Worm (Caenorhabditis elegans) whole organism, L4 larva: ENCODE measurements around the gene aqp-7.

ENCODE experiments used
- F10B5.3 ChIP-seq: sonication (generic microtip); optimal IDR thresholded peaks from 2 replicates; lab custom pipeline; 2016; ENCODE audit warnings: mild to moderate bottlenecking, missing genetic modification characterization, missing compliant biosample characterization
- F26F4.8 ChIP-seq: fragments of 200-800 bp; sonication (Bioruptor generic); conservative IDR thresholded peaks from 2 replicates; pipeline ENCODE4 v1.3.6; 2022; ENCODE audit warnings: missing genetic modification characterization, missing compliant biosample characterization
- F44E2.7 ChIP-seq: fragments of 200-800 bp; sonication (Bioruptor generic); IDR thresholded peaks from 2 replicates; pipeline ENCODE4 v2.1.2; 2022; ENCODE audit warnings: missing genetic modification characterization, missing compliant biosample characterization
- F49E8.2 ChIP-seq: sonication (generic microtip); optimal IDR thresholded peaks from 2 replicates; lab custom pipeline; 2016; ENCODE audit warnings: missing compliant biosample characterization, mild to moderate bottlenecking, missing genetic modification characterization, borderline replicate concordance
- R02D3.7 ChIP-seq: fragments of 150-350 bp; sonication (generic microtip); optimal IDR thresholded peaks from 3 replicates; lab custom pipeline; 2014; ENCODE audit warnings: missing biosample characterization, missing genetic modification characterization
- Y75B8A.6 ChIP-seq: fragments of 200-800 bp; sonication (Bioruptor generic); IDR thresholded peaks from 2 replicates; pipeline ENCODE4 v1.3.6; 2022; ENCODE audit warnings: missing genetic modification reagents, missing genetic modification characterization, missing compliant biosample characterization
- ZK337.2 ChIP-seq: fragments of 200-800 bp; sonication (Bioruptor generic); IDR thresholded peaks from 2 replicates; pipeline ENCODE4 v1.3.6; 2022; ENCODE audit warnings: missing genetic modification reagents, missing genetic modification characterization, missing compliant biosample characterization
- ZK546.5 ChIP-seq, 2 experiments: sonication (generic microtip); optimal IDR thresholded peaks; 2 replicates each; lab custom pipeline; 2017; ENCODE audit warnings: missing biosample characterization in 2 of 2, missing genetic modification characterization in 2 of 2
- aha-1 ChIP-seq: fragments of 150-350 bp; peaks from one replicate; lab custom pipeline; 2014; ENCODE audit warnings: missing biosample characterization, missing genetic modification characterization
- aly-2 ChIP-seq: sonication (generic microtip); optimal IDR thresholded peaks from 2 replicates; lab custom pipeline; 2018; ENCODE audit warnings: missing biosample characterization, missing genetic modification characterization
- ces-1 ChIP-seq: fragments of 150-350 bp; sonication (generic microtip); optimal IDR thresholded peaks from 4 replicates; lab custom pipeline; 2014; ENCODE audit warnings: missing biosample characterization, missing genetic modification reagents, missing genetic modification characterization
- daf-12 ChIP-seq: fragments of 150-350 bp; optimal IDR thresholded peaks from 2 replicates; lab custom pipeline; 2014; ENCODE audit warnings: missing biosample characterization, missing genetic modification reagents, missing genetic modification characterization
- daf-16 ChIP-seq, 3 experiments: sonication (generic microtip); optimal IDR thresholded peaks; 2 replicates each; lab custom pipeline; 2016 to 2017; ENCODE audit warnings: missing genetic modification characterization in 3 of 3, missing genetic modification reagents in 3 of 3, mild to moderate bottlenecking in 2 of 3, missing compliant biosample characterization in 2 of 3, missing biosample characterization in 1 of 3, moderate library complexity in 1 of 3
- daf-8 ChIP-seq: fragments of 200-800 bp; sonication (Bioruptor generic); IDR thresholded peaks from 2 replicates; pipeline ENCODE4 v1.3.6; 2022; ENCODE audit warnings: missing genetic modification characterization, missing compliant biosample characterization
- dmd-6 ChIP-seq: fragments of 200-800 bp; sonication (Bioruptor generic); IDR thresholded peaks from 2 replicates; pipeline ENCODE4 v1.3.6; 2022; ENCODE audit warnings: missing genetic modification reagents, missing genetic modification characterization, missing compliant biosample characterization
- dmd-8 ChIP-seq: fragments of 200-800 bp; sonication (Bioruptor generic); IDR thresholded peaks from 2 replicates; pipeline ENCODE4 v1.3.6; 2022; ENCODE audit warnings: missing genetic modification characterization, missing compliant biosample characterization
- dmd-9 ChIP-seq: fragments of 200-800 bp; sonication (Bioruptor generic); IDR thresholded peaks from 2 replicates; pipeline ENCODE4 v1.3.6; 2022; ENCODE audit warnings: missing genetic modification reagents, missing genetic modification characterization, missing compliant biosample characterization
- dpl-1 ChIP-seq: fragments of 150-350 bp; optimal IDR thresholded peaks from 2 replicates; lab custom pipeline; 2014; ENCODE audit warnings: missing biosample characterization, missing genetic modification reagents, missing genetic modification characterization
- duxl-1 ChIP-seq: sonication (generic microtip); optimal IDR thresholded peaks from 2 replicates; lab custom pipeline; 2016; ENCODE audit warnings: mild to moderate bottlenecking, missing genetic modification characterization, moderate library complexity, missing compliant biosample characterization; ENCODE audit not compliant: poor library complexity
- fkh-10 ChIP-seq: fragments of 150-350 bp; optimal IDR thresholded peaks from 2 replicates; lab custom pipeline; 2014; ENCODE audit warnings: missing biosample characterization, missing genetic modification reagents, missing genetic modification characterization
- fos-1 ChIP-seq: fragments of 150-350 bp; optimal IDR thresholded peaks from 2 replicates; lab custom pipeline; 2014; ENCODE audit warnings: missing biosample characterization, missing genetic modification characterization
- gei-8 ChIP-seq: fragments of 200-800 bp; sonication (Bioruptor generic); optimal IDR thresholded peaks from 2 replicates; lab custom pipeline; 2018; ENCODE audit warnings: mild to moderate bottlenecking, missing genetic modification characterization, missing compliant biosample characterization
- hif-1 ChIP-seq, 2 experiments: sonication (generic microtip); optimal IDR thresholded peaks; 2 replicates each; lab custom pipeline; 2016 to 2017; ENCODE audit warnings: missing compliant biosample characterization in 2 of 2, missing genetic modification characterization in 2 of 2, missing genetic modification reagents in 2 of 2, missing genotype in 2 of 2, mild to moderate bottlenecking in 1 of 2
- hlh-11 ChIP-seq: fragments of 200-800 bp; sonication (Bioruptor generic); optimal IDR thresholded peaks from 2 replicates; lab custom pipeline; 2018; ENCODE audit warnings: mild to moderate bottlenecking, missing genetic modification characterization, missing compliant biosample characterization
- hmg-1.1 ChIP-seq: fragments of 200-800 bp; sonication (Bioruptor generic); IDR thresholded peaks from 2 replicates; pipeline ENCODE4 v1.3.6; 2022; ENCODE audit warnings: missing genetic modification reagents, missing genetic modification characterization, missing compliant biosample characterization
- jun-1 ChIP-seq: fragments of 150-350 bp; optimal IDR thresholded peaks from 2 replicates; lab custom pipeline; 2014; ENCODE audit warnings: missing biosample characterization, missing genetic modification reagents, missing genetic modification characterization
- lin-13 ChIP-seq: fragments of 150-350 bp; optimal IDR thresholded peaks from 2 replicates; lab custom pipeline; 2014; ENCODE audit warnings: missing biosample characterization, missing genetic modification reagents, missing genetic modification characterization
- lin-29 ChIP-seq: fragments of 200-800 bp; sonication (Bioruptor generic); IDR thresholded peaks from 2 replicates; pipeline ENCODE4 v1.3.6; 2022; ENCODE audit warnings: missing genetic modification reagents, missing genetic modification characterization, missing compliant biosample characterization
- madf-5 ChIP-seq, 2 experiments: fragments of 200-800 bp; sonication (Bioruptor generic); IDR thresholded peaks; 2 replicates each; pipeline ENCODE4 v1.3.6; 2022; ENCODE audit warnings: missing compliant biosample characterization in 2 of 2, missing genetic modification characterization in 2 of 2
- mdl-1 ChIP-seq, 2 experiments: fragments of 150-350 bp in 1 of 2; sonication (generic microtip) in 1 of 2; optimal IDR thresholded peaks; 2 replicates each; lab custom pipeline; 2014 to 2017; ENCODE audit warnings: missing biosample characterization in 2 of 2, missing genetic modification characterization in 2 of 2
- mep-1 ChIP-seq: fragments of 150-350 bp; sonication (generic microtip); optimal IDR thresholded peaks from 3 replicates; lab custom pipeline; 2014; ENCODE audit warnings: missing biosample characterization, missing genetic modification characterization
- mes-2 ChIP-seq: sonication (generic microtip); optimal IDR thresholded peaks from 2 replicates; lab custom pipeline; 2016; ENCODE audit warnings: missing genotype, mild to moderate bottlenecking, missing genetic modification characterization, missing compliant biosample characterization; ENCODE audit not compliant: poor library complexity, severe bottlenecking
- mxl-3 ChIP-seq: fragments of 200-800 bp; sonication (Bioruptor generic); optimal IDR thresholded peaks from 2 replicates; lab custom pipeline; 2018; ENCODE audit warnings: mild to moderate bottlenecking, missing genetic modification characterization, missing compliant biosample characterization
- nhr-10 ChIP-seq: fragments of 150-350 bp; optimal IDR thresholded peaks from 2 replicates; lab custom pipeline; 2014; ENCODE audit warnings: missing biosample characterization, missing genetic modification characterization
- nhr-237 ChIP-seq: sonication (generic microtip); optimal IDR thresholded peaks from 2 replicates; lab custom pipeline; 2017; ENCODE audit warnings: missing biosample characterization, missing genetic modification characterization
- nhr-42 ChIP-seq: fragments of 200-800 bp; sonication (Bioruptor generic); IDR thresholded peaks from 2 replicates; pipeline ENCODE4 v1.3.6; 2022; ENCODE audit warnings: missing genetic modification characterization, missing compliant biosample characterization
- nhr-48 ChIP-seq: sonication (generic microtip); optimal IDR thresholded peaks from 2 replicates; lab custom pipeline; 2016; ENCODE audit warnings: mild to moderate bottlenecking, missing genetic modification characterization, missing compliant biosample characterization
- nhr-6 ChIP-seq: fragments of 150-350 bp; optimal IDR thresholded peaks from 2 replicates; lab custom pipeline; 2014; ENCODE audit warnings: missing biosample characterization, missing genetic modification characterization
- php-3 ChIP-seq: fragments of 200-800 bp; sonication (Bioruptor generic); IDR thresholded peaks from 2 replicates; pipeline ENCODE4 v1.3.6; 2022; ENCODE audit warnings: missing genetic modification reagents, missing genetic modification characterization, missing compliant biosample characterization
- pqm-1 ChIP-seq: sonication (generic microtip); optimal IDR thresholded peaks from 2 replicates; lab custom pipeline; 2017; ENCODE audit warnings: missing biosample characterization, missing genetic modification characterization
- rbr-2 ChIP-seq: sonication (generic microtip); optimal IDR thresholded peaks from 2 replicates; lab custom pipeline; 2016; ENCODE audit warnings: missing genotype, missing genetic modification characterization, missing compliant biosample characterization
- set-16 ChIP-seq: fragments of 200-800 bp; sonication (Bioruptor generic); IDR thresholded peaks from 2 replicates; pipeline ENCODE4 v1.3.6; 2022; ENCODE audit warnings: missing genetic modification reagents, missing genetic modification characterization, missing compliant biosample characterization
- skn-1 ChIP-seq: fragments of 150-350 bp; optimal IDR thresholded peaks from 2 replicates; lab custom pipeline; 2014; ENCODE audit warnings: missing biosample characterization, missing genetic modification characterization
- tra-1 ChIP-seq: fragments of 200-800 bp; sonication (Bioruptor generic); IDR thresholded peaks from 2 replicates; pipeline ENCODE4 v1.3.6; 2022; ENCODE audit warnings: missing genetic modification reagents, missing genetic modification characterization, missing compliant biosample characterization
- unc-130 ChIP-seq: sonication (generic microtip); optimal IDR thresholded peaks from 2 replicates; lab custom pipeline; 2016; ENCODE audit warnings: missing genetic modification reagents, missing genetic modification characterization, missing compliant biosample characterization
- vab-7 ChIP-seq: fragments of 200-800 bp; sonication (Bioruptor generic); IDR thresholded peaks from 2 replicates; pipeline ENCODE4 v1.3.6; 2022; ENCODE audit warnings: missing genetic modification reagents, missing genetic modification characterization, missing compliant biosample characterization
- zfp-3 ChIP-seq: fragments of 200-800 bp; sonication (Bioruptor generic); conservative IDR thresholded peaks from 2 replicates; pipeline ENCODE4 v1.3.6; 2022; ENCODE audit warnings: missing genetic modification reagents, missing genetic modification characterization, missing compliant biosample characterization
- zip-11 ChIP-seq: fragments of 200-800 bp; sonication (Bioruptor generic); IDR thresholded peaks from 2 replicates; pipeline ENCODE4 v1.3.6; 2022; ENCODE audit warnings: missing genetic modification characterization, missing compliant biosample characterization
- ztf-7 ChIP-seq: fragments of 150-350 bp; optimal IDR thresholded peaks from 2 replicates; lab custom pipeline; 2014; ENCODE audit warnings: missing biosample characterization, missing genetic modification characterization

The aqp-7 gene

DNA sequence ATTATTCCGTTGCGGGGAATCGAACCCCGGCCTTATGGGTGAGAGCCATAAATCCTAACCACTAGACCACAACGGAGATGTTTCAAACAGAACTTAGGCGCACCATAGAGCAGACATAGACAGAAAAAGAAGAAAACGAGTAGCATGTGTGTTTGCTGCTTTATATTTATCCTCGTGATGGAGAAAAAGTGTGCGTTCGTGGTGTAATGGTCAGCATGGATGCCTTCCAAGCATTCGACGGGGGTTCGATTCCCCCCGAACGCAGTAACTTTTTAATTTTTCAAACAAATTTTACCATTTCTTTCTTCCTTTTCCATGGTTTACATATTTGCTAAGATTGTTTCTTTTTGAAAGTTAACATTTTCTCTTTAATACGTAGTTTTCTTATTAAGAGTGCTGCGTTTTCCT, 11.1 kb downstream of the aqp-7 start (continued):
- TF ChIP-seq hmg-1.1 (GFP tag; lab: Robert Waterston, UW) (peak; percentile 99), lin-29 (GFP tag; lab: Robert Waterston, UW) (peak; percentile 93), nhr-48 (tag; lab: Kevin White, UChicago) (peak; percentile 89), nhr-237 (tag; lab: Kevin White, UChicago) (peak; percentile 1), hlh-11 (tag; lab: Kevin White, UChicago) (peak; percentile 90), mxl-3 (peak; percentile 71)

DNA sequence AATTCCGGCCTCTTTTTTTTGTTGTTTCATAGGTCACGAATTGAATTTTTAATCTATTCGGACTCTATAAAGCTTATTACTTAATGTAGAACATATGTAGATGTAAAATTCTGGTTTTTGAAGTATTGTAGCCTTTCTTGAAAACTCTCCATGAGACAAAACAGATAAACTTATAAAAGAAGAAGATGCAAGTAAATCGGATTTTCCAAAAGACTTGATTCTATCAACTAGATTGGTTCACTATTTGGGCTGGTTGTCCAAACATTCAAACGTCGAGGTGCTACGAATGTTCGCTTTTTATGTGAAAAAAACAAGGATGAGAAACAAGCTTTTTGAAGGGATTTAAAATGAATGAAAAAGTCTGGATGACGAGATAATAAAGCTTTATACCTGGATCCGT, 15.2 kb downstream of the aqp-7 start:
- TF ChIP-seq dmd-8 = no peak
- peak; percentile 33 for TF ChIP-seq fkh-10 (GFP tag; lab: Kevin White, UChicago)
- no peak for TF ChIP-seq F26F4.8 (GFP tag; lab: Robert Waterston, UW)
- no peak for TF ChIP-seq nhr-10 (tag; lab: Kevin White, UChicago)
- no peak for TF ChIP-seq zfp-3
- peak; percentile 53 for TF ChIP-seq ces-1 (GFP tag; lab: Kevin White, UChicago)
- no peak for TF ChIP-seq F49E8.2
- TF ChIP-seq F10B5.3 = no peak

DNA sequence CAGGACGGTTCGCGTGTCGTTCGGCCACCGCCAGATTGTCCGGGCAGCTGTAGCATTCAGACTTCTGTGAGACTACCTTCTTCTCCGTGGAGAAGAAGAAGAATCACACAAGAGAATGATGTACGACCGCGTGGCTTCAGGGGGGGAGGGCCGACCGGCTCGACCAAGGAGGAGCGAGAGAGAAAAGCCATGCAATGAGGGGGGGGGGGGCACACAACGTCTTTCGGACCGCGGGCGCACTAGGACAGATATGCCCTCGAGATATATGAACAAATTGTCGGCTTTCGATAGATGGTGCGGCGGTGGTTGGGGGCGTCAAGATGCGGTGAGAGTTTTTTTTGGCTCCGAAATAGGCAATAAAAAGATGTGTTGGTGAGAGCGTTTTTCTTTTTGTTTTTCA, 15.7 kb downstream of the aqp-7 start:
- TF ChIP-seq nhr-10 (tag; lab: Kevin White, UChicago) (no peak), madf-5 (GFP tag; IDR thresholded peaks at IDR 0.05; lab: Robert Waterston, UW) (no peak), ces-1 (GFP tag; lab: Kevin White, UChicago) (no peak), tra-1 (no peak), aha-1 (tag; lab: Kevin White, UChicago) (peak; percentile 69), daf-16 (GFP tag; optimal IDR thresholded peaks at IDR 0.05; lab: Kevin White, UChicago) (no peak), daf-16 (tag; optimal IDR thresholded peaks at IDR 0.05; lab: Kevin White, UChicago) (no peak), daf-12 (tag; lab: Kevin White, UChicago) (no peak), dmd-6 (no peak), ZK337.2 (no peak), mes-2 (tag; lab: Kevin White, UChicago) (no peak), hif-1 (tag; optimal IDR thresholded peaks at IDR 0.05; lab: Kevin White, UChicago) (no peak), dpl-1 (GFP tag; lab: Kevin White, UChicago) (no peak), ZK546.5 (tag; optimal IDR thresholded peaks at IDR 0.05; lab: Kevin White, UChicago) (no peak), unc-130 (GFP tag; lab: Kevin White, UChicago) (no peak), aly-2 (tag; lab: Kevin White, UChicago) (no peak), nhr-6 (tag; lab: Kevin White, UChicago) (no peak), Y75B8A.6 (GFP tag; lab: Robert Waterston, UW) (no peak), daf-8 (no peak), mxl-3 (peak; percentile 28), duxl-1 (no peak), F26F4.8 (GFP tag; lab: Robert Waterston, UW) (no peak), fos-1 (tag; lab: Kevin White, UChicago) (no peak), gei-8 (GFP tag; lab: Kevin White, UChicago) (no peak), nhr-42 (GFP tag; lab: Robert Waterston, UW) (no peak), mdl-1 (tag; optimal IDR thresholded peaks at IDR 0.05; lab: Kevin White, UChicago) (no peak), skn-1 (tag; lab: Kevin White, UChicago) (no peak), php-3 (GFP tag; lab: Robert Waterston, UW) (no peak), rbr-2 (tag; lab: Kevin White, UChicago) (no peak), dmd-9 (GFP tag; lab: Robert Waterston, UW) (no peak), pqm-1 (tag; lab: Kevin White, UChicago) (no peak), jun-1 (tag; lab: Kevin White, UChicago) (no peak), lin-13 (GFP tag; lab: Kevin White, UChicago) (no peak), ztf-7 (tag; lab: Kevin White, UChicago) (no peak), vab-7 (GFP tag; lab: Robert Waterston, UW) (no peak), lin-29 (GFP tag; lab: Robert Waterston, UW) (no peak), F44E2.7 (no peak), R02D3.7 (tag; lab: Kevin White, UChicago) (no peak), mep-1 (no peak), zip-11 (GFP tag; lab: Robert Waterston, UW) (no peak), set-16 (GFP tag; lab: Robert Waterston, UW) (peak; percentile 83)
